Worm (Caenorhabditis elegans) whole organism, L1 larva: ENCODE measurements around the gene W09D6.4.

ENCODE experiments used
- C34B4.2 ChIP-seq: sonication (generic microtip); optimal IDR thresholded peaks from 2 replicates; lab custom pipeline; 2017; ENCODE audit warnings: mild to moderate bottlenecking, missing genetic modification characterization, missing compliant biosample characterization
- aha-1 ChIP-seq: fragments of 150-350 bp; optimal IDR thresholded peaks from 2 replicates; lab custom pipeline; 2014; ENCODE audit warnings: missing biosample characterization, missing genetic modification characterization
- ceh-88 ChIP-seq: fragments of 200-800 bp; sonication (Bioruptor generic); IDR thresholded peaks from 2 replicates; pipeline ENCODE4 v1.3.6; 2022; ENCODE audit warnings: missing genetic modification characterization, missing compliant biosample characterization
- dpl-1 ChIP-seq, 3 experiments: fragments of 150-350 bp in 2 of 3; sonication (generic microtip) in 1 of 3; optimal IDR thresholded peaks; 2 replicates each; lab custom pipeline; 2014 to 2017; ENCODE audit warnings: missing biosample characterization in 3 of 3, missing genetic modification characterization in 3 of 3, missing genetic modification reagents in 3 of 3
- efl-1 ChIP-seq, 4 experiments: fragments of 150-350 bp; optimal IDR thresholded peaks in 3 of 4; peaks in 1 of 4; 1 replicate in 1 of 4; 2 replicates in 3 of 4; lab custom pipeline; 2014; ENCODE audit warnings: missing biosample characterization in 2 of 4, missing genetic modification characterization in 2 of 4, missing genetic modification reagents in 2 of 4
- egl-27 ChIP-seq, 2 experiments: fragments of 150-350 bp in 1 of 2; sonication (generic microtip); optimal IDR thresholded peaks; 3 replicates each; lab custom pipeline; 2017 to 2018; ENCODE audit warnings: missing biosample characterization in 2 of 2, missing genetic modification characterization in 2 of 2, missing genetic modification reagents in 2 of 2
- hlh-17 ChIP-seq: fragments of 200-800 bp; sonication (Bioruptor generic); optimal IDR thresholded peaks from 2 replicates; lab custom pipeline; 2018; ENCODE audit warnings: missing genetic modification characterization, mild to moderate bottlenecking, missing compliant biosample characterization, moderate library complexity, borderline replicate concordance
- lin-35 ChIP-seq, 2 experiments: fragments of 150-350 bp; optimal IDR thresholded peaks; 2 replicates each; lab custom pipeline; 2014; ENCODE audit warnings: missing biosample characterization in 2 of 2, missing genetic modification characterization in 2 of 2, missing genetic modification reagents in 2 of 2
- mdl-1 ChIP-seq, 2 experiments: fragments of 150-350 bp; optimal IDR thresholded peaks; 2 replicates each; lab custom pipeline; 2014 to 2017; ENCODE audit warnings: missing biosample characterization in 2 of 2, missing genetic modification characterization in 2 of 2, inconsistent platforms in 1 of 2
- nhr-237 ChIP-seq: fragments of 150-350 bp; optimal IDR thresholded peaks from 2 replicates; lab custom pipeline; 2014; ENCODE audit warnings: missing biosample characterization, missing genetic modification characterization
- pqm-1 ChIP-seq: sonication (generic microtip); optimal IDR thresholded peaks from 3 replicates; lab custom pipeline; 2017; ENCODE audit warnings: missing biosample characterization, missing genetic modification characterization
- unc-86 ChIP-seq: sonication (generic microtip); optimal IDR thresholded peaks from 2 replicates; lab custom pipeline; 2016; ENCODE audit warnings: missing genetic modification characterization, missing compliant biosample characterization
- unc-98 ChIP-seq: fragments of 200-800 bp; sonication (Bioruptor generic); IDR thresholded peaks from 2 replicates; pipeline ENCODE4 v1.3.6; 2022; ENCODE audit warnings: missing genetic modification characterization, missing compliant biosample characterization
- ztf-4 ChIP-seq: fragments of 150-350 bp; optimal IDR thresholded peaks from 2 replicates; lab custom pipeline; 2014; ENCODE audit warnings: missing biosample characterization, missing genetic modification characterization

W09D6.4 gene

ce11 chrIII:11127528-11127927 lies 48.0 kb downstream of the W09D6.4 start, which contains the start of gene Y48A6C.8:
Gene Y48A6C.8 (minus strand): TSS chrIII:11127628.
- TF ChIP-seq unc-86 (no peak), unc-98 (GFP tag; lab: Robert Waterston, UW) (no peak), nhr-237 (tag; lab: Kevin White, UChicago) (no peak), ceh-88 (GFP tag; lab: Robert Waterston, UW) (no peak), egl-27 (tag; optimal IDR thresholded peaks at IDR 0.05; lab: Kevin White, UChicago) (no peak), hlh-17 (GFP tag; lab: Kevin White, UChicago) (no peak), aha-1 (tag; lab: Kevin White, UChicago) (no peak), mdl-1 (tag; optimal IDR thresholded peaks at IDR 0.05; lab: Kevin White, UChicago) (no peak), dpl-1 (GFP tag; optimal IDR thresholded peaks at IDR 0.05; lab: Kevin White, UChicago) (no peak), C34B4.2 (tag; lab: Kevin White, UChicago) (no peak)

ce11 chrIII:11129363-11129762 lies 49.8 kb downstream of the W09D6.4 start:
- TF ChIP-seq pqm-1 (tag; lab: Kevin White, UChicago), result no peak
- TF ChIP-seq ztf-4 (tag; lab: Kevin White, UChicago), result no peak
- TF ChIP-seq dpl-1 (GFP tag; optimal IDR thresholded peaks at IDR 0.05; lab: Kevin White, UChicago), result peak in 1 of 3 experiments; percentile 22
- TF ChIP-seq lin-35 (GFP tag; optimal IDR thresholded peaks at IDR 0.05; lab: Kevin White, UChicago), result peak in 1 of 2 experiments; percentile 14
- peak in 1 of 2 experiments; percentile 8 for TF ChIP-seq efl-1 (optimal IDR thresholded peaks at IDR 0.05; lab: Kevin White, UChicago)
- TF ChIP-seq efl-1 (GFP tag; optimal IDR thresholded peaks at IDR 0.05 in 1 of 2; lab: Kevin White, UChicago), result peak; percentile 24 to 30
